Worm (Caenorhabditis elegans) whole organism, mixed stage, embryonic: Measurements from ENCODE around the gene T01B7.9.

ENCODE experiments used
- blmp-1 ChIP-seq: fragments of 150-350 bp; optimal IDR thresholded peaks from 2 replicates; lab custom pipeline; 2014; ENCODE audit warnings: missing biosample characterization, missing genetic modification characterization
- ceh-39 ChIP-seq: fragments of 150-350 bp; optimal IDR thresholded peaks from 2 replicates; lab custom pipeline; 2014; ENCODE audit warnings: missing biosample characterization, missing genetic modification characterization
- lin-32 ChIP-seq: fragments of 200-800 bp; sonication (Bioruptor generic); optimal IDR thresholded peaks from 2 replicates; lab custom pipeline; 2018; ENCODE audit warnings: mild to moderate bottlenecking, missing genetic modification characterization, missing compliant biosample characterization
- lsy-2 ChIP-seq: fragments of 150-350 bp; optimal IDR thresholded peaks from 2 replicates; lab custom pipeline; 2014; ENCODE audit warnings: missing biosample characterization, missing genetic modification characterization
- mls-2 ChIP-seq: sonication (generic microtip); optimal IDR thresholded peaks from 2 replicates; lab custom pipeline; 2016; ENCODE audit warnings: mild to moderate bottlenecking, missing genetic modification characterization, moderate library complexity, missing compliant biosample characterization
- nhr-12 ChIP-seq: fragments of 150-350 bp; optimal IDR thresholded peaks from 2 replicates; lab custom pipeline; 2014; ENCODE audit warnings: missing biosample characterization, missing genetic modification characterization
- pha-4 ChIP-seq: fragments of 150-350 bp; optimal IDR thresholded peaks from 2 replicates; lab custom pipeline; 2018; ENCODE audit warnings: missing biosample characterization, missing genetic modification reagents, missing genetic modification characterization
- snpc-4 ChIP-seq: fragments of 150-350 bp; optimal IDR thresholded peaks from 2 replicates; lab custom pipeline; 2014; ENCODE audit warnings: missing biosample characterization, missing genetic modification characterization
- ztf-11 ChIP-seq: fragments of 150-350 bp; optimal IDR thresholded peaks from 2 replicates; lab custom pipeline; 2014; ENCODE audit warnings: missing biosample characterization, missing genetic modification characterization

DNA sequence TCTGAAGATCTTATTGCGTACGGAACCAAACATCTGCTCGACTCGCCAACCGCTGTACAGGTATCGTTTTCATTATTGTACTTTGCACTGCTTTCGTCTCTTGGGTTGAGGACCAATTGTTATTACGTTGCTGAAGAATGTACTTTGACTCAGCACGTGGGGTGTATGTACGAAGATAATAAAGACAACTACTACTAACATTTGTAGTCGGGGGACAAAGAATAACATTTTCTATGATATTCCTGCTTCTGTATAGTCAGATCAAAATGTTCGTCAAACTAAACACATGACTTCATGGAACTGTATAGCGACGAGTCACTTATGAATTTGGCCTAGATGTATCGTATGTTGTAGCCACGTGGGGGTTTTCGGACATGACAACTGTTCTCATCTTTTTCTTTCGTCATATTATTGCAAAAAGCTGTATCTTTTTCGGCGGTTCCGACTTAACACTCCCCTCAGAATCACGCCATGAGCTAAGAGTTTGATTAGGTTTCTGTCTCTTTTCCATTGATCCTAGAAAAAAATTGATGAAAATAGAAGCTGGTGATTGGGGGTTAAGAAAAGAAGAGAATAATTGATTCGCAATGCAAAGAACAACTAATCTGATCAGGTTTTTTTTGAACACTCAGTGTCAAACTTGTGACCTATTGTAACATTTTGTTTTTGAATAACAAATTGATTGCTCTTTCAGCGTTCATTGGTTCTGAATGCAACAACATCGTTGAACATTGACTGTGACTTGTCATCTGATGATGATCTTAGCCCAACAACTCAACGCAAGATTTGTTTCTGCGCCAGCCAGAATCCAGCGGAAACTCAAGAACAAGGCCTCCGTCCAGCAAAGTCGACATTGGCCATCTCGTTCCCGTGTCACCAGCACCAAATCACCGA, 18.2 kb upstream of the T01B7.9 start:
- TF ChIP-seq nhr-12 (tag; lab: Kevin White, UChicago) (no peak), lin-32 (no peak), pha-4 (tag; lab: Kevin White, UChicago) (no peak), lsy-2 (tag; lab: Kevin White, UChicago) (no peak), ztf-11 (tag; lab: Kevin White, UChicago) (no peak), mls-2 (tag; lab: Kevin White, UChicago) (no peak), blmp-1 (tag; lab: Kevin White, UChicago) (no peak), snpc-4 (tag; lab: Kevin White, UChicago) (no peak), ceh-39 (no peak)
